Worm (Caenorhabditis elegans): Measurements from ENCODE around the gene nas-12.
A peak's percentile ranks its signal among the peaks of the same experiment; 100 is the strongest.

The nas-12 gene

ce11 chrIV:10180133-10180749 is 43.6 kb upstream of the nas-12 start, which contains the start of gene gta-1:
TSS of gene gta-1 (plus strand) at chrIV:10180660.
- no peak for TF ChIP-seq Y67H2A.10 (GFP tag; conservative IDR thresholded peaks at IDR 0.05)
- no peak for TF ChIP-seq chd-7 (tag; optimal IDR thresholded peaks at IDR 0.05)
- no peak for TF ChIP-seq cebp-1 (GFP tag; IDR thresholded peaks at IDR 0.05)
- TF ChIP-seq cebp-1 (tag; optimal IDR thresholded peaks at IDR 0.05): peak; percentile 15
- no peak for TF ChIP-seq nhr-179 (tag; optimal IDR thresholded peaks at IDR 0.05)
- TF ChIP-seq bed-2 (GFP tag; IDR thresholded peaks at IDR 0.05): no peak
- peak; percentile 50 for TF ChIP-seq ama-1 (optimal IDR thresholded peaks at IDR 0.05)
- no peak for TF ChIP-seq ama-1 (GFP tag; optimal IDR thresholded peaks at IDR 0.05)
- no peak for TF ChIP-seq hmg-1.2 (GFP tag; IDR thresholded peaks at IDR 0.05)
- TF ChIP-seq egl-44 (GFP tag; IDR thresholded peaks at IDR 0.05): no peak
- no peak for TF ChIP-seq cebp-2 (GFP tag; IDR thresholded peaks at IDR 0.05)

- TF ChIP-seq attf-6 (GFP tag; IDR thresholded peaks at IDR 0.05): no peak
Measured at ce11 chrIV:10188505-10188904, 35.3 kb upstream of the nas-12 start.

ce11 chrIV:10190586-10190985 is 33.2 kb upstream of the nas-12 start:
- no peak for TF ChIP-seq egl-18 (GFP tag; IDR thresholded peaks at IDR 0.05)
- TF ChIP-seq egl-44 (GFP tag; IDR thresholded peaks at IDR 0.05): no peak
- TF ChIP-seq bed-2 (GFP tag; IDR thresholded peaks at IDR 0.05): no peak
- TF ChIP-seq hmg-1.2 (GFP tag; IDR thresholded peaks at IDR 0.05): peak; percentile 79
- no peak for TF ChIP-seq madf-8 (GFP tag; conservative IDR thresholded peaks at IDR 0.05)
- no peak for TF ChIP-seq F57C9.4 (tag; optimal IDR thresholded peaks at IDR 0.05)
- no peak for TF ChIP-seq madf-6 (GFP tag; IDR thresholded peaks at IDR 0.05)

ce11 chrIV:10191498-10191897 is 32.3 kb upstream of the nas-12 start:
- no peak for TF ChIP-seq efl-1 (GFP tag; optimal IDR thresholded peaks at IDR 0.05)
- no peak for TF ChIP-seq hlh-26 (GFP tag; conservative IDR thresholded peaks at IDR 0.05)
- no peak for TF ChIP-seq attf-5 (GFP tag; optimal IDR thresholded peaks at IDR 0.05)
- no peak for TF ChIP-seq B0261.1 (tag; optimal IDR thresholded peaks at IDR 0.05)
- no peak for TF ChIP-seq aptf-2 (GFP tag; conservative IDR thresholded peaks at IDR 0.05)
- TF ChIP-seq egl-18 (GFP tag; IDR thresholded peaks at IDR 0.05): no peak

ce11 chrIV:10194345-10194744 is 29.5 kb upstream of the nas-12 start, which contains the start of gene ptrg-1:
TSS of gene ptrg-1 (minus strand) at chrIV:10194445.
- TF ChIP-seq D2030.7 (GFP tag; IDR thresholded peaks at IDR 0.05) (no peak), madf-8 (GFP tag; conservative IDR thresholded peaks at IDR 0.05) (no peak), snpc-3.4 (tag; optimal IDR thresholded peaks at IDR 0.05) (no peak), nhr-90 (tag; optimal IDR thresholded peaks at IDR 0.05) (no peak), sea-2 (GFP tag; IDR thresholded peaks at IDR 0.05) (no peak), nhr-179 (tag; optimal IDR thresholded peaks at IDR 0.05) (no peak), bed-2 (GFP tag; IDR thresholded peaks at IDR 0.05) (no peak), dpl-1 (GFP tag; optimal IDR thresholded peaks at IDR 0.05) (no peak), attf-3 (GFP tag; conservative IDR thresholded peaks at IDR 0.05) (no peak), zfh-2 (GFP tag; conservative IDR thresholded peaks at IDR 0.05) (no peak), nfya-2 (GFP tag; IDR thresholded peaks at IDR 0.05) (no peak), ztf-28 (GFP tag; IDR thresholded peaks at IDR 0.05) (no peak), B0336.3 (GFP tag; IDR thresholded peaks at IDR 0.05) (no peak), ztf-25 (GFP tag; IDR thresholded peaks at IDR 0.05) (no peak), Y56A3A.18 (GFP tag; IDR thresholded peaks at IDR 0.05) (no peak), lin-40 (tag; optimal IDR thresholded peaks at IDR 0.05) (no peak), tlf-1 (GFP tag; optimal IDR thresholded peaks at IDR 0.05) (no peak), Y53G8AR.9 (GFP tag; conservative IDR thresholded peaks at IDR 0.05) (no peak), akir-1 (GFP tag; optimal IDR thresholded peaks at IDR 0.05) (no peak)

Measured in whole organism, young adult.